Worm (Caenorhabditis elegans) whole organism, late embryonic: ENCODE results near the gene zig-4.

ENCODE experiments used
- F13H6.1 ChIP-seq: sonication (generic microtip); optimal IDR thresholded peaks from 2 replicates; lab custom pipeline; 2016; ENCODE audit warnings: missing genetic modification characterization, missing compliant biosample characterization
- K02D7.2 ChIP-seq: sonication (generic microtip); optimal IDR thresholded peaks from 2 replicates; lab custom pipeline; 2017; ENCODE audit warnings: mild to moderate bottlenecking, missing genetic modification characterization, missing compliant biosample characterization
- K09A11.1 ChIP-seq: sonication (generic microtip); optimal IDR thresholded peaks from 2 replicates; lab custom pipeline; 2017; ENCODE audit warnings: antibody characterized with exemption, mild to moderate bottlenecking, missing genetic modification characterization, missing compliant biosample characterization; ENCODE audit not compliant: insufficient read depth
- T23F11.4 ChIP-seq: fragments of 200-800 bp; sonication (Bioruptor generic); optimal IDR thresholded peaks from 2 replicates; lab custom pipeline; 2018; ENCODE audit warnings: mild to moderate bottlenecking, missing genetic modification characterization, missing compliant biosample characterization
- ceh-18 ChIP-seq: sonication (generic microtip); optimal IDR thresholded peaks from 2 replicates; lab custom pipeline; 2016; ENCODE audit warnings: missing genetic modification characterization, missing compliant biosample characterization
- ceh-24 ChIP-seq: sonication (generic microtip); optimal IDR thresholded peaks from 2 replicates; lab custom pipeline; 2016; ENCODE audit warnings: mild to moderate bottlenecking, missing genetic modification characterization, missing compliant biosample characterization
- ceh-30 ChIP-seq: fragments of 150-350 bp; optimal IDR thresholded peaks from 2 replicates; lab custom pipeline; 2014; ENCODE audit warnings: missing biosample characterization, missing genetic modification characterization
- ceh-31 ChIP-seq: sonication (generic microtip); optimal IDR thresholded peaks from 2 replicates; lab custom pipeline; 2016; ENCODE audit warnings: missing genetic modification characterization, missing compliant biosample characterization
- ceh-34 ChIP-seq: sonication (generic microtip); optimal IDR thresholded peaks from 2 replicates; lab custom pipeline; 2016; ENCODE audit warnings: mild to moderate bottlenecking, missing genetic modification characterization, missing compliant biosample characterization
- dmd-4 ChIP-seq: sonication (generic microtip); optimal IDR thresholded peaks from 2 replicates; lab custom pipeline; 2016; ENCODE audit warnings: borderline replicate concordance, missing genetic modification characterization, missing compliant biosample characterization
- dve-1 ChIP-seq: sonication (generic microtip); optimal IDR thresholded peaks from 2 replicates; lab custom pipeline; 2017; ENCODE audit warnings: antibody characterized with exemption, mild to moderate bottlenecking, missing genetic modification characterization, missing compliant biosample characterization
- elt-2 ChIP-seq: sonication (generic microtip); optimal IDR thresholded peaks from 2 replicates; lab custom pipeline; 2016; ENCODE audit warnings: missing genetic modification reagents, missing genetic modification characterization, missing compliant biosample characterization
- ets-4 ChIP-seq: sonication (generic microtip); optimal IDR thresholded peaks from 2 replicates; lab custom pipeline; 2016; ENCODE audit warnings: missing genetic modification characterization, missing compliant biosample characterization
- fkh-10 ChIP-seq: fragments of 150-350 bp; optimal IDR thresholded peaks from 2 replicates; lab custom pipeline; 2014; ENCODE audit warnings: missing biosample characterization, missing genetic modification reagents, missing genetic modification characterization
- gmeb-2 ChIP-seq: sonication (generic microtip); optimal IDR thresholded peaks from 2 replicates; lab custom pipeline; 2016; ENCODE audit warnings: missing genetic modification characterization, inconsistent platforms, missing compliant biosample characterization
- hlh-30 ChIP-seq: sonication (generic microtip); optimal IDR thresholded peaks from 2 replicates; lab custom pipeline; 2017; ENCODE audit warnings: antibody characterized with exemption, missing genetic modification characterization, missing compliant biosample characterization; ENCODE audit not compliant: insufficient read depth
- nhr-232 ChIP-seq: sonication (generic microtip); optimal IDR thresholded peaks from 2 replicates; lab custom pipeline; 2016; ENCODE audit warnings: missing genetic modification characterization, missing compliant biosample characterization
- npax-4 ChIP-seq: sonication (generic microtip); optimal IDR thresholded peaks from 2 replicates; lab custom pipeline; 2016; ENCODE audit warnings: missing genetic modification characterization, missing compliant biosample characterization
- pag-3 ChIP-seq: sonication (generic microtip); optimal IDR thresholded peaks from 2 replicates; lab custom pipeline; 2016; ENCODE audit warnings: missing compliant biosample characterization, missing genetic modification characterization, borderline replicate concordance
- pat-9 ChIP-seq: fragments of 200-800 bp; sonication (Bioruptor generic); optimal IDR thresholded peaks from 2 replicates; lab custom pipeline; 2018; ENCODE audit warnings: mild to moderate bottlenecking, missing genetic modification characterization, moderate library complexity, missing compliant biosample characterization
- pha-2 ChIP-seq: sonication (generic microtip); optimal IDR thresholded peaks from 2 replicates; lab custom pipeline; 2017; ENCODE audit warnings: mild to moderate bottlenecking, missing genetic modification characterization, missing compliant biosample characterization
- pqm-1 ChIP-seq: sonication (generic microtip); optimal IDR thresholded peaks from 2 replicates; lab custom pipeline; 2016; ENCODE audit warnings: missing genetic modification characterization, missing compliant biosample characterization
- ref-2 ChIP-seq: sonication (generic microtip); optimal IDR thresholded peaks from 2 replicates; lab custom pipeline; 2016; ENCODE audit warnings: missing genetic modification characterization, missing compliant biosample characterization
- rnt-1 ChIP-seq: sonication (generic microtip); optimal IDR thresholded peaks from 2 replicates; lab custom pipeline; 2016; ENCODE audit warnings: missing genetic modification characterization, missing compliant biosample characterization
- sdc-2 ChIP-seq: sonication (generic microtip); optimal IDR thresholded peaks from 2 replicates; lab custom pipeline; 2016; ENCODE audit warnings: missing genotype, missing genetic modification characterization, missing compliant biosample characterization
- sox-4 ChIP-seq: sonication (generic microtip); optimal IDR thresholded peaks from 2 replicates; lab custom pipeline; 2017; ENCODE audit warnings: mild to moderate bottlenecking, missing genetic modification characterization, inconsistent platforms, missing compliant biosample characterization
- tbx-2 ChIP-seq: sonication (generic microtip); optimal IDR thresholded peaks from 2 replicates; lab custom pipeline; 2016; ENCODE audit warnings: missing genetic modification characterization, missing compliant biosample characterization
- unc-3 ChIP-seq, 2 experiments: fragments of 200-800 bp in 1 of 2; sonication (Bioruptor generic) in 1 of 2; sonication (generic microtip) in 1 of 2; conservative IDR thresholded peaks in 1 of 2; optimal IDR thresholded peaks in 1 of 2; 2 replicates each; pipeline versions ENCODE4 v1.3.6 to Lab custom; 2016 to 2022; ENCODE audit warnings: missing compliant biosample characterization in 2 of 2, missing genetic modification characterization in 2 of 2, missing genetic modification reagents in 1 of 2
- unc-42 ChIP-seq: sonication (generic microtip); optimal IDR thresholded peaks from 2 replicates; lab custom pipeline; 2016; ENCODE audit warnings: missing genotype, missing genetic modification characterization, missing compliant biosample characterization
- unc-55 ChIP-seq: sonication (generic microtip); optimal IDR thresholded peaks from 2 replicates; lab custom pipeline; 2017; ENCODE audit warnings: missing biosample characterization, missing genetic modification reagents, missing genetic modification characterization

Gene zig-4

ce11 chrX:7954328-7954727 is 29.1 kb downstream of the zig-4 start, which contains the start of gene dct-1:
Gene dct-1, plus strand, starts transcription at chrX:7954354.
- TF ChIP-seq pat-9 (tag; lab: Kevin White, UChicago) (no peak), unc-55 (GFP tag; lab: Kevin White, UChicago) (peak; percentile 11)

- no peak for TF ChIP-seq sdc-2 (tag; lab: Kevin White, UChicago)
- no peak for TF ChIP-seq ets-4 (tag; lab: Kevin White, UChicago)
- no peak for TF ChIP-seq pag-3
- TF ChIP-seq K09A11.1 (tag; lab: Kevin White, UChicago), result no peak
- TF ChIP-seq npax-4, result no peak
These were observed 31.2 kb downstream of the zig-4 start for ce11 chrX:7956449-7956848.

ce11 chrX:7958203-7958602 is 33.0 kb downstream of the zig-4 start, which contains the start of gene sfxn-2:
Gene sfxn-2, minus strand, starts transcription at chrX:7958303.
- TF ChIP-seq dve-1 (tag; lab: Kevin White, UChicago), result no peak
- TF ChIP-seq unc-3 (GFP tag; conservative IDR thresholded peaks at IDR 0.05; lab: Robert Waterston, UW), result no peak
- TF ChIP-seq unc-3 (tag; optimal IDR thresholded peaks at IDR 0.05; lab: Kevin White, UChicago), result no peak
- TF ChIP-seq pat-9 (tag; lab: Kevin White, UChicago), result no peak
- TF ChIP-seq gmeb-2 (tag; lab: Kevin White, UChicago), result no peak

ce11 chrX:7961623-7962022 is 36.4 kb downstream of the zig-4 start, which contains the start of gene sem-5:
Gene sem-5, minus strand, starts transcription at chrX:7961723.
- no peak for TF ChIP-seq pha-2 (tag; lab: Kevin White, UChicago)
- TF ChIP-seq sox-4 (tag; lab: Kevin White, UChicago), result peak; percentile 13
- TF ChIP-seq nhr-232 (tag; lab: Kevin White, UChicago), result no peak

ce11 chrX:7962056-7962485 is 36.8 kb downstream of the zig-4 start:
- peak; percentile 37 for TF ChIP-seq ref-2 (tag; lab: Kevin White, UChicago)
- TF ChIP-seq dmd-4 (tag; lab: Kevin White, UChicago), result no peak
- TF ChIP-seq hlh-30 (tag; lab: Kevin White, UChicago), result peak; percentile 29
- TF ChIP-seq elt-2, result peak; percentile 89
- TF ChIP-seq T23F11.4 (GFP tag; lab: Kevin White, UChicago), result peak; percentile 27
- TF ChIP-seq pqm-1 (tag; lab: Kevin White, UChicago), result peak; percentile 44
- peak; percentile 6 for TF ChIP-seq ceh-31 (tag; lab: Kevin White, UChicago)
- TF ChIP-seq unc-55 (GFP tag; lab: Kevin White, UChicago), result no peak
- TF ChIP-seq npax-4, result no peak
- no peak for TF ChIP-seq F13H6.1 (tag; lab: Kevin White, UChicago)
- peak; percentile 42 for TF ChIP-seq tbx-2 (tag; lab: Kevin White, UChicago)

ce11 chrX:7964022-7964421 is 38.8 kb downstream of the zig-4 start:
- TF ChIP-seq ceh-30 (tag; lab: Kevin White, UChicago) (no peak), ceh-34 (tag; lab: Kevin White, UChicago) (no peak), unc-55 (GFP tag; lab: Kevin White, UChicago) (peak; percentile 7), ceh-18 (tag; lab: Kevin White, UChicago) (no peak), K02D7.2 (tag; lab: Kevin White, UChicago) (no peak), fkh-10 (GFP tag; lab: Kevin White, UChicago) (no peak), ceh-24 (tag; lab: Kevin White, UChicago) (no peak), pag-3 (no peak)
- TF ChIP-seq, all 69 proteins: peak for 1

ce11 chrX:7965449-7965848 is 40.2 kb downstream of the zig-4 start:
- TF ChIP-seq unc-42 (no peak), rnt-1 (tag; lab: Kevin White, UChicago) (peak; percentile 6), dmd-4 (tag; lab: Kevin White, UChicago) (no peak)
